Fruit fly (Drosophila melanogaster): ENCODE results near the gene CG9330.

CG9330 gene

dm6 chr3L:19618072-19618958 lies 32.3 kb downstream of the CG9330 start, which contains the start of gene asf1:
asf1 (plus strand) TSS chr3L:19618894.
- TF ChIP-seq CG17801 (GFP tag; optimal IDR thresholded peaks at IDR 0.05; ENCODE audit: partially characterized antibody) = no peak

DNA sequence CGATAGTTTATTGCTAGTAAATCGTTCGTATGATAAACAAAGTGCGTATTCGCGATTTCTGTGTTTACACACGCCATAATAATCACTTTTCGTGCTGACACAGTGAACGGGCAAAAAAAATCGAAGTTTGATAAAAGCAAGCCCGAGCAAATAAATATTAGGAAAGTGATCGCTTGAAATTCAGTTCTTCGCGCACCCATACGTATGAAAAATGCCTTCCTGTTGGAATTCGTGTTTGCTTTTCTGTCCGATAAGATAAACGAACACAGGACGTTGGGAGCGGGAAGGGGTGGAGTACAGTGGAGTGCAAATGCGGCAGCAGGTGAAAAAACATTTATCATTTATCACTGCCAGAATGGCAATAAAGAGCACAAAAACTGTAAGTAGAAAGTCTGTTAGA lies 44.6 kb downstream of the CG9330 start:
- no peak for TF ChIP-seq CG17801 (GFP tag; optimal IDR thresholded peaks at IDR 0.05; ENCODE audit: partially characterized antibody)

DNA sequence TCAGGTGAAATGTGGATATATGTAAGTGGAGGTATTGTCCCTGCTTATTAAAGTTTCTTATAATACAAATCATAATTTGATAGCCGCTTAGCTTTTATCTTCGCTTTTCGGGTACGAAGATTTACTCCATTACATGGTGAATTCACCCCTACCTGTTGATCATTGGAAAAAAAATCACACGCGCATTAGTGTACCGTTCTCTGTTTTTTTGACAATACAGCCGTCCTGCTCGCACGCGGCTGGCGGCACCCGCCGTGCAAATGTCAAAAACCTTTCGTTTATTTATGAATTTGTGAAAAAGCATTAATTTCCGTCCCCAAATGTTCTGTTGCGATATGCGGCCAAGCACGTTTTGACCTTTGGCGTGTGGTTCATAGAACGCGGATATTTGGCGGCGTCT lies 45.8 kb downstream of the CG9330 start:
- TF ChIP-seq CG17801 (GFP tag; optimal IDR thresholded peaks at IDR 0.05; ENCODE audit: partially characterized antibody) = no peak

DNA sequence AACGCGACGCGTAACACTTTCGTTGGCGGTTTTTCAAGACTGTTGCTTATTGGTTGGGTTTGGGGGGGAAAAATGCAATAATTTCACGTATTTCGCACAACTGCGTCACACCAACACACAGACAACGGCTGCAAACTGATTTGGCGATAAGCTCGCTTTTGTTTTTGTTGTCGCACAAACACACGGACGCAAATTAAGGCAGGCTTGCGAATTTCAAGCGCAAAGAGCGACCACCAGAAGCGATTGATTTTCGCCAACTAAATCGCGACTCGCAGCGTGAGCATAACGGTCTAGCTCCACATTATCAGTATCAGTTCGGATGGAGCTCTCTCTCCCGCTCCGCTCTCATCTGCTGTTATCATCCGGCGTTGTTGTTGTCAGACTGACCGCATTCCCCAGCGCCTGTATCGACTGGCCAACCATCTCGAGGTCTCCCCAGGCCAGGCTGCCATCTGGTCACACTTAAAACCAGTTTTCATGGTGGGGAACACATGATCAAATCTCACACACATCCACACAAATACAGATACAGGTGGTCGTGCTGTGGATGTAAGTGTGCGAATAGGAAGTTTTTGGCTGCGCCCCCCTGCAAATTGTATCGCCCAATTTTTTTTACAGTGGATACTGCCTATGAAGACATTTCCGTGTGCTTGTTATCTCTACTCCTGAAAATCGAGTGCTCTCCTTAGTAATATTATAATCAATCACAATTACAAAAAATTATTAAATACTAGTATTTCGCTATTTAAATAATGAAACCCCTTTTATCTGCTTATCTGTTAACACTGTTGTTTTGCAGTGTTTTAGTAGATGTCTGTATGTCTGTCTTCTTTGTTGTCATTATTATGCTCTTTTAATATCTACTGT lies 46.9 kb downstream of the CG9330 start:
- peak; percentile 83 for TF ChIP-seq CG17801 (GFP tag; optimal IDR thresholded peaks at IDR 0.05; ENCODE audit: partially characterized antibody)

DNA sequence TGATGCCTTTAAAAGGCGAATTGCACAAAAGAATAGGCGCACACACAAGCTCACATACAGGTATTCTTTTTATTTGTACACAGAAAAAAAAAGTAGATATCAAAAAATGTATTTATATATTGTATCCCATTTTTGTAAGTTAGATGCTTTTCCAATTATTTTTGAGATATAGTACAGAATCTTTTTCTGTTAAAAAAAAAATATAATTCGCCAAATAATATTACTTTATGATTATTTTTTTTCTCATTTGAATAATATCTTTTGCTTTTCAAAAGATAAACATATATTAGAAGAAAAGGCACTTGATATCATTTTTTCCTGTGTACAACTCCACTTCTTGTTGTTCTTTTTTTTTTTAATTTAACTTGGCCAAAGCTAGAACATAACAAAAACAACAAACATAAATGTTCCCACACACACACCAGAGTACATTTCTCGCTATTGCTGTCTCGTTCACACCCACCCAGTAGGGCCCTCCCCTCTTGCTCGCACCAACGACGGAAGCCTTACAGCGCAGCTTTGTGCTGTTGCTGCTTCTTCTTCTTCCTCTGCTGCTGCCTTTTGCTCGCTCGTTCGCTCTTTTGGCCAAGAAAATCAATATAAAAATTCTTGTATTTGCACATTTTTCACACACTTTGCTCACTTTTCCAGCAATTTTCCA lies 48.9 kb downstream of the CG9330 start:
- peak; percentile 61 for TF ChIP-seq CG17801 (GFP tag; optimal IDR thresholded peaks at IDR 0.05; ENCODE audit: partially characterized antibody)

dm6 chr3L:19635478-19635996 lies 49.5 kb downstream of the CG9330 start, which contains the start of gene wnd:
wnd (minus strand) TSS chr3L:19635783.
- peak; percentile 17 for TF ChIP-seq CG17801 (GFP tag; optimal IDR thresholded peaks at IDR 0.05; ENCODE audit: partially characterized antibody)

- no peak for TF ChIP-seq CG17801 (GFP tag; optimal IDR thresholded peaks at IDR 0.05; ENCODE audit: partially characterized antibody)
These were observed 50.9 kb downstream of the CG9330 start for dm6 chr3L:19636821-19637460.

Data from ovary, adult (tissue).